Fruit fly (Drosophila melanogaster) whole organism, prepupa: Measurements from ENCODE around the gene GstD6.

Experiments used
- Blimp-1 ChIP-seq: fragments of 200-800 bp; sonication (Bioruptor generic); optimal IDR thresholded peaks from 3 replicates; lab custom pipeline; 2017; ENCODE audit warnings: missing biosample characterization, missing genetic modification characterization, mild to moderate bottlenecking, moderate library complexity, missing genetic modification reagents
- CG10631 ChIP-seq: fragments of 200-800 bp; sonication (Bioruptor generic); optimal IDR thresholded peaks from 2 replicates; lab custom pipeline; 2016; ENCODE audit warnings: missing biosample characterization, missing genetic modification characterization
- CG11294 ChIP-seq: fragments of 200-800 bp; sonication (Bioruptor generic); IDR thresholded peaks from 2 replicates; pipeline ENCODE4 v1.3.6; 2022; ENCODE audit warnings: missing biosample characterization, missing genetic modification characterization
- CG15336 ChIP-seq: fragments of 200-800 bp; sonication (Bioruptor generic); IDR thresholded peaks from 2 replicates; pipeline ENCODE4 v1.3.6; 2022; ENCODE audit warnings: missing biosample characterization, missing genetic modification characterization
- CG1621 ChIP-seq: fragments of 200-800 bp; sonication (Bioruptor generic); optimal IDR thresholded peaks from 3 replicates; lab custom pipeline; 2018; ENCODE audit warnings: missing biosample characterization, mild to moderate bottlenecking, missing genetic modification characterization
- CG16779 ChIP-seq: fragments of 200-800 bp; sonication (Bioruptor generic); optimal IDR thresholded peaks from 3 replicates; lab custom pipeline; 2017; ENCODE audit warnings: missing biosample characterization, mild to moderate bottlenecking, missing genetic modification characterization
- CG32006 ChIP-seq: fragments of 200-800 bp; sonication (Bioruptor generic); optimal IDR thresholded peaks from 3 replicates; lab custom pipeline; 2017; ENCODE audit warnings: missing biosample characterization, mild to moderate bottlenecking, missing genetic modification characterization
- CG34406 ChIP-seq: fragments of 200-800 bp; sonication (Bioruptor generic); optimal IDR thresholded peaks from 3 replicates; lab custom pipeline; 2016; ENCODE audit warnings: missing biosample characterization, missing genetic modification characterization
- CG3919 ChIP-seq: fragments of 200-800 bp; sonication (Bioruptor generic); optimal IDR thresholded peaks from 3 replicates; lab custom pipeline; 2016; ENCODE audit warnings: missing biosample characterization, missing genetic modification characterization
- CG6808 ChIP-seq: fragments of 200-800 bp; sonication (Bioruptor generic); optimal IDR thresholded peaks from 3 replicates; lab custom pipeline; 2017; ENCODE audit warnings: missing biosample characterization, missing genetic modification characterization, mild to moderate bottlenecking, moderate library complexity, missing genetic modification reagents
- CG6854 ChIP-seq: fragments of 200-800 bp; sonication (Bioruptor generic); optimal IDR thresholded peaks from 2 replicates; lab custom pipeline; 2017; ENCODE audit warnings: missing biosample characterization, mild to moderate bottlenecking, missing genetic modification characterization
- CG7368 ChIP-seq: fragments of 200-800 bp; sonication (Bioruptor generic); optimal IDR thresholded peaks from 3 replicates; lab custom pipeline; 2016; ENCODE audit warnings: missing biosample characterization, missing genetic modification characterization
- CG8319 ChIP-seq: fragments of 200-800 bp; sonication (Bioruptor generic); optimal IDR thresholded peaks from 3 replicates; lab custom pipeline; 2016; ENCODE audit warnings: missing biosample characterization, missing genetic modification characterization
- CG8632 ChIP-seq: fragments of 200-800 bp; sonication (Bioruptor generic); optimal IDR thresholded peaks from 3 replicates; lab custom pipeline; 2016; ENCODE audit warnings: missing biosample characterization, missing genetic modification characterization
- CG9139 ChIP-seq: fragments of 200-800 bp; sonication (Bioruptor generic); optimal IDR thresholded peaks from 3 replicates; lab custom pipeline; 2017; ENCODE audit warnings: missing biosample characterization, mild to moderate bottlenecking, missing genetic modification characterization
- Eip78C ChIP-seq: fragments of 200-800 bp; sonication (Bioruptor generic); peaks from one replicate; lab custom pipeline; 2016; ENCODE audit warnings: missing biosample characterization, missing genetic modification characterization
- Eip93F ChIP-seq: fragments of 200-800 bp; sonication (Bioruptor generic); optimal IDR thresholded peaks from 2 replicates; lab custom pipeline; 2016; ENCODE audit warnings: missing biosample characterization, mild to moderate bottlenecking, missing genetic modification characterization
- Hr39 ChIP-seq: fragments of 200-800 bp; sonication (Bioruptor generic); optimal IDR thresholded peaks from 2 replicates; lab custom pipeline; 2016; ENCODE audit warnings: missing biosample characterization, missing genetic modification characterization
- Met ChIP-seq: fragments of 200-800 bp; sonication (Bioruptor generic); optimal IDR thresholded peaks from 3 replicates; lab custom pipeline; 2016; ENCODE audit warnings: missing biosample characterization, missing genetic modification characterization
- Sox102F ChIP-seq: fragments of 200-800 bp; sonication (Bioruptor generic); optimal IDR thresholded peaks from 2 replicates; lab custom pipeline; 2016; ENCODE audit warnings: missing biosample characterization, mild to moderate bottlenecking, missing genetic modification characterization
- acj6 ChIP-seq: fragments of 200-800 bp; sonication (Bioruptor generic); optimal IDR thresholded peaks from 3 replicates; lab custom pipeline; 2016; ENCODE audit warnings: missing biosample characterization, missing genetic modification characterization
- cyc ChIP-seq: fragments of 200-800 bp; sonication (Bioruptor generic); optimal IDR thresholded peaks from 3 replicates; lab custom pipeline; 2016; ENCODE audit warnings: missing biosample characterization, missing genetic modification characterization
- dsx ChIP-seq: fragments of 200-800 bp; optimal IDR thresholded peaks from 3 replicates; lab custom pipeline; 2019; ENCODE audit warnings: missing biosample characterization, mild to moderate bottlenecking, missing genetic modification characterization, moderate library complexity; ENCODE audit not compliant: poor library complexity, severe bottlenecking
- fd59A ChIP-seq: fragments of 200-800 bp; sonication (Bioruptor generic); optimal IDR thresholded peaks from 2 replicates; lab custom pipeline; 2017; ENCODE audit warnings: missing biosample characterization, mild to moderate bottlenecking, missing genetic modification characterization, missing genetic modification reagents
- fd85E ChIP-seq: fragments of 200-800 bp; sonication (Bioruptor generic); optimal IDR thresholded peaks from 3 replicates; lab custom pipeline; 2016; ENCODE audit warnings: missing biosample characterization, missing genetic modification characterization
- fkh ChIP-seq: fragments of 200-800 bp; sonication (Bioruptor generic); optimal IDR thresholded peaks from 3 replicates; lab custom pipeline; 2017; ENCODE audit warnings: missing biosample characterization, mild to moderate bottlenecking, missing genetic modification characterization, moderate library complexity
- salr ChIP-seq, 2 experiments: fragments of 200-800 bp; sonication (Bioruptor generic); optimal IDR thresholded peaks; 3 replicates each; lab custom pipeline; 2016 to 2018; ENCODE audit warnings: missing biosample characterization in 2 of 2, missing genetic modification characterization in 2 of 2, mild to moderate bottlenecking in 1 of 2
- ss ChIP-seq, 2 experiments: fragments of 200-800 bp; sonication (Bioruptor generic); optimal IDR thresholded peaks; 2 replicates in 1 of 2; 3 replicates in 1 of 2; lab custom pipeline; 2017 to 2018; ENCODE audit warnings: mild to moderate bottlenecking in 2 of 2, missing biosample characterization in 2 of 2, missing genetic modification characterization in 2 of 2, moderate library complexity in 1 of 2
- svp ChIP-seq: fragments of 200-800 bp; sonication (Bioruptor generic); peaks from one replicate; lab custom pipeline; 2016; ENCODE audit warnings: missing biosample characterization, missing genetic modification characterization
- topi ChIP-seq: fragments of 200-800 bp; sonication (Bioruptor generic); optimal IDR thresholded peaks from 3 replicates; lab custom pipeline; 2016; ENCODE audit warnings: missing biosample characterization, missing genetic modification characterization
- vri ChIP-seq: fragments of 200-800 bp; sonication (Bioruptor generic); optimal IDR thresholded peaks from 3 replicates; lab custom pipeline; 2016; ENCODE audit warnings: missing biosample characterization, mild to moderate bottlenecking, missing genetic modification characterization

GstD6 gene

DNA sequence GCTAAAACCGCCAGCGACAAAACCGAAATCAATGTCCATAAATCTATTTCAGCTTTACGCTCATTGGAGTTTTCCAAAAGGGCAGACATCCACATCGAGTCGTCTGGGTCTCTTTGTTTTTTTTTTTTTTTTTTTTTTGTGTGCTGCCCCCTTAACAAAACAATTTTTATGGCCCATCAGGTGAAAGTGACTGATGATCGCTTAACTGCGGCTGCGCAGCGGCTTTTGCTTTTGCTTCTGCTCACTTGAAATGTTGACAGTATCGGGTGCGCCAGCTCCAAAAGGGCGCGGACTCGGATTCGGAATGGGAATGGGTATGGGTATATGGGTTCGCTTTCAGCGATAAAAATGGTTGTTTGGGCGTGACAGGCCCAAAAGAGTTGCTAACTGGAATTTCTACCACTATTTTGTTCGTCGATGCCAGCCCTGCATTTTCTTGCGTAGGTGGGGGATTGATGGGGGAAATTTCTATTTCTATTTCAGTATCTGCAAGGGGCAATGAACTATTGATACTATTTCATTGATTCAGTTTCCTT, 14.9 kb upstream of the GstD6 start:
- no peak for TF ChIP-seq CG1621 (tag; lab: Kevin White, UChicago)
- no peak for TF ChIP-seq cyc (GFP tag; lab: Kevin White, UChicago)
- no peak for TF ChIP-seq CG8319 (GFP tag; lab: Kevin White, UChicago)
- TF ChIP-seq salr (GFP tag; optimal IDR thresholded peaks at IDR 0.05; lab: Kevin White, UChicago): no peak
- TF ChIP-seq topi (GFP tag; lab: Kevin White, UChicago): no peak
- no peak for TF ChIP-seq Eip93F (GFP tag; lab: Kevin White, UChicago)
- no peak for TF ChIP-seq fd85E (GFP tag; lab: Kevin White, UChicago)
- TF ChIP-seq CG16779 (tag; lab: Kevin White, UChicago): no peak

DNA sequence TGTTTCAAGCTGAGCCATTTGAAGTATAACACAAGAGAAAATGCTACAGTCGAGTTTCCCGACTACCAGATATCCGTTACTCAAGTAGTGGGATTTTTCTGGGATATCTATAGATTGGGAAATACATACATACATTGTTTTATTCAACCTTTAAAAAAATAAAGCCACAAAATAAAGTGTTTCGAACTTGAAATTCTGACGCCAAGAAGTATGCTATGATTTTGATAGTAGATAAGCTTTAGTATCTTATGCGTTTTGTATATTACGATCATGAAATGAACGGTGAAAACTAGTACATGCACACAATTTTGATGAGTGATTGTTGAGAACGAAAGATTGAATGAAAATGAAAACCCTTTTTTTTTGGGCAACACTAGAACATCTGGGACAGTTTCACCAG, 13.4 kb upstream of the GstD6 start:
- peak; percentile 50 for TF ChIP-seq dsx (GFP tag; lab: Kevin White, UChicago)
- TF ChIP-seq CG32006: no peak

DNA sequence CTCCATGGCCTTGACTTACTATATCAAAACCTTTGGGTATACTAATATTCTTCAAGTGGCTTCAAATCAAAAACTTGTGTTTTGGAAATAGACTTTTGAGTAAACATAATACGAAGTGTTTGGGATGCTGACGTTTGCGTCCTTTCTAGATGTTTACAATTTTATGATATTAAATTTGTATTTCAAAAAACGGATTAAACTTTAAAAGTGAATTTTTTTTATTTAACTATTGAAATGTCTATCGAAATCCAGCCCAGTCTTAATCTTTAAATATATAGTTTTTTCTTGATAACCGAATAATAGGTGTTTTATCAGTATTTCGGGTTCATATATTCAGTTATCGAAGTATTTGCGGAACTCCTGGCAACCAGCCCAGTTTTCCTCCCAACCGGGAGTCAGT, 12.3 kb upstream of the GstD6 start, which contains the start of gene Tim17a1:
Tim17a1 (minus strand) TSS at position 101 of the 400 bp plus-strand sequence.
- no peak for TF ChIP-seq CG15336 (GFP tag; lab: Robert Waterston, UW)
- no peak for TF ChIP-seq ss (GFP tag; optimal IDR thresholded peaks at IDR 0.05; lab: Kevin White, UChicago)
- TF ChIP-seq CG3919 (GFP tag; lab: Kevin White, UChicago): no peak
- no peak for TF ChIP-seq fkh (GFP tag; lab: Kevin White, UChicago)
- no peak for TF ChIP-seq acj6
- TF ChIP-seq CG6854: no peak
- TF ChIP-seq CG6808 (GFP tag; lab: Kevin White, UChicago): no peak
- TF ChIP-seq CG10631: no peak
- TF ChIP-seq, all 60 proteins: peak for 0

DNA sequence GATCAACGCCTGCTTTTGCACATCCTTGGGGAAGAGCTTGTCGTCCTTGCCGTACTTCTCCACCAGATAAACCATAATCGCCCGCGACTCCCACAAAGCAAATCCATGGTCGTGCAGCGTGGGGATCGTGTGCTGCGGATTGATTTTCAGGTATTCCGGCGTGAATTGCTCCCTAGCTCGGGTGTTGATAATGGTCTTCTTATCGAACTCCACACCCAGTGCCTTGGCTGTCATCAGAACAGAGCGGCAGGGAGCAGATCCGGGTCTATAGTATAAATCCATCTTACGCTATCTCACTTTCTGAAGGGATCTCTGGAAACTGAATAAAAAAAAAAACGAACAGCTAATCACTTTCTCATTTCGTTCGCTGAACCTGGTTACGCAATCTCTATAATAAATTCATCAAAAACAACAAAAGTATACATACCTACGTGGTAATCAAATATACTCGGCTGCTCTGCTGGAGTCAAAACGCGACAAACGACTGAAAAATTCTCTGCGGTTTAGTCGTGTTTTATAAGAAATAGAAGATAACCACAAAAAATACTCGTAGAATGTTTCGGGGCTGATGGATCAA, 11.6 kb upstream of the GstD6 start, which contains the start of gene GstD10:
GstD10 (minus strand) TSS at position 472 of the 577 bp plus-strand sequence.
- TF ChIP-seq fd59A (GFP tag; lab: Kevin White, UChicago): no peak
- no peak for TF ChIP-seq Hr39 (GFP tag; lab: Kevin White, UChicago)
- TF ChIP-seq Sox102F (GFP tag; lab: Kevin White, UChicago): no peak
- TF ChIP-seq CG8319 (GFP tag; lab: Kevin White, UChicago): no peak
- no peak for TF ChIP-seq CG7368 (GFP tag; lab: Kevin White, UChicago)
- TF ChIP-seq CG34406 (GFP tag; lab: Kevin White, UChicago): no peak
- TF ChIP-seq cyc (GFP tag; lab: Kevin White, UChicago): no peak
- no peak for TF ChIP-seq Met (GFP tag; lab: Kevin White, UChicago)
- peak; percentile 90 for TF ChIP-seq svp (GFP tag; lab: Kevin White, UChicago)
- peak; percentile 75 for TF ChIP-seq vri
- TF ChIP-seq Blimp-1 (GFP tag; lab: Kevin White, UChicago): no peak
- TF ChIP-seq, all 60 proteins: peak for 2

DNA sequence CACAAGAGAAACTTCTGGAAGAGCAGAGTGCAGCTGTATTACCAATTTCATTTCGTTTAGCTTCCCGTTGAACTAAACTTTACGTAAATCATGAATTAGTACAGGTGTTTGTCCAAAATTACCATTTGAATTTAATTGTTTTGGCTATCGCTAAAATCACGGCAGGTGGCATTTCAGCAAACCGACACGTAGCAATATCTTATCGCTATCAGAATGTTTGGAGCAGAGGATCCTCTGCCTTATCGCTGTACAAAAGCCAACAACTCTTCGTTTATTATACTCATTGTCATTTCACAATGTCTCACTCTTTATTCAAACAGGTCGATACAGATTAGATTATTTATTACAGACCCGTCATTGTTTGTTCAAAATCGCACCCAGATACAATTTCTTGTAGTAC, 11.0 kb upstream of the GstD6 start:
- TF ChIP-seq CG8632 (GFP tag; lab: Kevin White, UChicago): no peak
- peak; percentile 8 for TF ChIP-seq vri
- peak; percentile 3 for TF ChIP-seq Eip93F (GFP tag; lab: Kevin White, UChicago)
- TF ChIP-seq ss (GFP tag; optimal IDR thresholded peaks at IDR 0.05; lab: Kevin White, UChicago): no peak
- no peak for TF ChIP-seq CG11294 (GFP tag; lab: Robert Waterston, UW)
- TF ChIP-seq topi (GFP tag; lab: Kevin White, UChicago): no peak
- TF ChIP-seq fkh (GFP tag; lab: Kevin White, UChicago): peak; percentile 31

DNA sequence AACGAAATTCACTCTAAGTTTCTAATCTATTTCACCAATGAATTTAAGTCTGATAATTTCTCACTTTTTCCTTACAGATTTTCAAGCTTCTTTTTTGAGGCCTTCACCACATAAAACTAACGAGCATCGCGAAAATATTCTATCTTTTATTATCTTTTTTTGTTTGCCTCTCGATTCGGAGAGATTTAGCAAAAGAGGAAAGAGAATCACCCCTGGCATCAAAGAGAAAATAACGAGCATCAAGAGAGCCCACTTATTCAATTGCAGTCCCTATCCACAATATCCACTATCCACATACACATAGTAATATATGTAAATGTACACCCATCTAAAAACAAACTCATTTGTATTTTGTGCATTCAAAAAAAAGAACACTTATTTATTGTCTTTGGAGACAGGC, 9.5 kb upstream of the GstD6 start, which contains the start of gene GstD9:
GstD9 (minus strand) TSS at position 101 of the 400 bp plus-strand sequence.
- TF ChIP-seq CG15336 (GFP tag; lab: Robert Waterston, UW) (no peak), cyc (GFP tag; lab: Kevin White, UChicago) (no peak), CG9139 (GFP tag; lab: Kevin White, UChicago) (no peak), Eip78C (peak; percentile 41)
